Worm (Caenorhabditis elegans): ENCODE results near the gene srb-16.
"Not testable (repeated sequence)": the region's sequence is repeated elsewhere in the genome, so short reads cannot be mapped to it uniquely, and the experiment has no call there.

The srb-16 gene

ce11 chrII:5170932-5171331 lies 20.2 kb upstream of the srb-16 start, which contains the start of gene srb-1:
Gene srb-1, minus strand, starts transcription at chrII:5171032.
- no peak for TF ChIP-seq tab-1 (GFP tag; IDR thresholded peaks at IDR 0.05)
- TF ChIP-seq med-1 (GFP tag; optimal IDR thresholded peaks at IDR 0.05; ENCODE audit: insufficient read depth), result no peak
- no peak for TF ChIP-seq klf-2 (GFP tag; conservative IDR thresholded peaks at IDR 0.05)
- TF ChIP-seq flt-1 (GFP tag; IDR thresholded peaks at IDR 0.05), result no peak
- no peak for TF ChIP-seq cog-1 (tag; optimal IDR thresholded peaks at IDR 0.05)
- no peak for TF ChIP-seq ref-1 (GFP tag; conservative IDR thresholded peaks at IDR 0.05)
- no peak for TF ChIP-seq ztf-23 (GFP tag; IDR thresholded peaks at IDR 0.05)

ce11 chrII:5166738-5167137 lies 16.0 kb upstream of the srb-16 start, which contains the start of gene srb-3:
Gene srb-3, minus strand, starts transcription at chrII:5166838.
- no peak for TF ChIP-seq ztf-23 (GFP tag; IDR thresholded peaks at IDR 0.05)
- no peak for TF ChIP-seq ztf-29 (GFP tag; IDR thresholded peaks at IDR 0.05)
- no peak for TF ChIP-seq T22C8.4 (GFP tag; IDR thresholded peaks at IDR 0.05)
- no peak for TF ChIP-seq med-1 (GFP tag; optimal IDR thresholded peaks at IDR 0.05; ENCODE audit: insufficient read depth)

DNA sequence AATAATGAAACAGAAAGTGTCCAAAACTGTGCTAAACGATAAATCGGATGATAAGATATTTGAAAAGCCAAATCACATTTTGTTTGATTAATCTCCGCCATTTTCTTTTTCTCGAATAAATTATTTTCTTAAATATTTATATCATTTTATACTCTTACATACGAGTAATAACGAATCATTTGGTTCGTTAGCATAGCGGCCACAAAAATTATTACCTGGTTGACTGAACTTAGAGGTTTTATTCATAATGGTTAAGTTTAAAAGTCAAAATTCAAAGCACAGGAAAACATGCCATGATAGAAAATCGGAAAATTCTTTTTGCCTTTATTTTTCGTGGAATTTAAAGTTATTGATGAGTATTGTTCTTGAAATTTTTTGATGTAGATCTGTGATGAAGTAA lies 12.6 kb upstream of the srb-16 start, which contains the start of gene srb-5:
Gene srb-5 (minus strand): TSS at position 101 of the 400 bp plus-strand sequence.
- TF ChIP-seq med-1 (GFP tag; optimal IDR thresholded peaks at IDR 0.05; ENCODE audit: insufficient read depth) (no peak), cog-1 (tag; optimal IDR thresholded peaks at IDR 0.05) (no peak), tab-1 (GFP tag; IDR thresholded peaks at IDR 0.05) (no peak), T22C8.4 (GFP tag; IDR thresholded peaks at IDR 0.05) (no peak), ref-1 (GFP tag; conservative IDR thresholded peaks at IDR 0.05) (no peak), klf-2 (GFP tag; conservative IDR thresholded peaks at IDR 0.05) (no peak), ztf-29 (GFP tag; IDR thresholded peaks at IDR 0.05) (no peak), flt-1 (GFP tag; IDR thresholded peaks at IDR 0.05) (no peak), ztf-23 (GFP tag; IDR thresholded peaks at IDR 0.05) (no peak)

DNA sequence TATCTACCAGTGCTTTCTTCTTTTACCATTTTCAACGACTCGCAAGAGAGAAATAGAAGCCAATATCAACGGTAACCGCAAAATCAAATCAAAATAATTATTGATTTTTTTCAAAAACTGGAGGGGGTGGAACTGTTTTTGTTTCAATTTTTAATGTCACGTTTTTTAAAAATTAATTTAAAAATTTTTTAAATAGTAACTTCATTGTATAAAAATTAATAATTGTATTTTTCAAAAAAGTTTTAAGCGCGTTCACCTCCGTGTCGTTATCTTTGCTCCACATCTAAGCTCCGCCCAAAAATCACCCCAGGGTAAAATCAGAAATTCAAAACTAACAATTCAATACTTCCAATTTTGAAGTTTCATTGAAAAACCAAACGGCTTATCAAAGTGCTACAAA lies 10.4 kb upstream of the srb-16 start, which contains the start of gene C27D6.11:
Gene C27D6.11 (minus strand): TSS at position 101 of the 400 bp plus-strand sequence.
- TF ChIP-seq ref-1 (GFP tag; conservative IDR thresholded peaks at IDR 0.05) (no peak), ztf-29 (GFP tag; IDR thresholded peaks at IDR 0.05) (no peak), tab-1 (GFP tag; IDR thresholded peaks at IDR 0.05) (no peak), flt-1 (GFP tag; IDR thresholded peaks at IDR 0.05) (no peak), med-1 (GFP tag; optimal IDR thresholded peaks at IDR 0.05; ENCODE audit: insufficient read depth) (no peak), cog-1 (tag; optimal IDR thresholded peaks at IDR 0.05) (no peak), T22C8.4 (GFP tag; IDR thresholded peaks at IDR 0.05) (no peak), ztf-23 (GFP tag; IDR thresholded peaks at IDR 0.05) (no peak), klf-2 (GFP tag; conservative IDR thresholded peaks at IDR 0.05) (no peak)

- TF ChIP-seq med-1 (GFP tag; optimal IDR thresholded peaks at IDR 0.05; ENCODE audit: insufficient read depth); ztf-23 (GFP tag; IDR thresholded peaks at IDR 0.05); cog-1 (tag; optimal IDR thresholded peaks at IDR 0.05): not testable (repeated sequence)
These were observed 8.0 kb upstream of the srb-16 start, which contains the start of gene F58A6.9 for ce11 chrII:5158774-5159173. Gene F58A6.9, minus strand, starts transcription at chrII:5158874.

ce11 chrII:5157525-5157924 lies 6.8 kb upstream of the srb-16 start, which contains the start of gene srb-13:
Gene srb-13, minus strand, starts transcription at chrII:5157625.
- TF ChIP-seq tab-1 (GFP tag; IDR thresholded peaks at IDR 0.05) (no peak), flt-1 (GFP tag; IDR thresholded peaks at IDR 0.05) (no peak)

DNA sequence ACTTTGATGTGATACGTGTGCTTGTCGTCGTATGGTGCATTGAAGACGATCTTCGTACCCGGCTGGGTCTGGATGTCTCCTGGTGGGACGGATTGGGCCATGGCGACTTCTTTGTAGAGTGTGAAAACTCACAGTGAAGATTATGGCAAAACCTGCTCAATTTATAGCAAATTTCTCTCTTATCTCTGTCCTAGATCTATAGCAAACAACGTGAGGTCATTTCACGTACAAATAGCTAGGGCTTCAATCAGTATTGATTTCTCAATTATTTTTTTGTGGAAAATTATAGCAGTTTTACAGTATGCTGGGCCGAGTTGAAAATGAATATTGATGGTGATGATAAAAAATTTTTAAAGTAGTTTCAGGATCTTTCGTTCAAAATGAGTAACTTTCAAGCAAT lies 6.3 kb upstream of the srb-16 start, which contains the start of gene msp-45:
Gene msp-45 (minus strand): TSS at position 101 of the 400 bp plus-strand sequence.
- TF ChIP-seq flt-1 (GFP tag; IDR thresholded peaks at IDR 0.05), result no peak
- no peak for TF ChIP-seq med-1 (GFP tag; optimal IDR thresholded peaks at IDR 0.05; ENCODE audit: insufficient read depth)
- no peak for TF ChIP-seq tab-1 (GFP tag; IDR thresholded peaks at IDR 0.05)
- TF ChIP-seq klf-2 (GFP tag; conservative IDR thresholded peaks at IDR 0.05), result no peak
- TF ChIP-seq ref-1 (GFP tag; conservative IDR thresholded peaks at IDR 0.05), result no peak
- TF ChIP-seq T22C8.4 (GFP tag; IDR thresholded peaks at IDR 0.05), result no peak
- no peak for TF ChIP-seq ztf-29 (GFP tag; IDR thresholded peaks at IDR 0.05)
- no peak for TF ChIP-seq cog-1 (tag; optimal IDR thresholded peaks at IDR 0.05)
- no peak for TF ChIP-seq ztf-23 (GFP tag; IDR thresholded peaks at IDR 0.05)

- no peak for TF ChIP-seq flt-1 (GFP tag; IDR thresholded peaks at IDR 0.05)
- TF ChIP-seq ztf-29 (GFP tag; IDR thresholded peaks at IDR 0.05), result no peak
- no peak for TF ChIP-seq ref-1 (GFP tag; conservative IDR thresholded peaks at IDR 0.05)
- no peak for TF ChIP-seq T22C8.4 (GFP tag; IDR thresholded peaks at IDR 0.05)
- TF ChIP-seq klf-2 (GFP tag; conservative IDR thresholded peaks at IDR 0.05), result no peak
- no peak for TF ChIP-seq med-1 (GFP tag; optimal IDR thresholded peaks at IDR 0.05; ENCODE audit: insufficient read depth)
- no peak for TF ChIP-seq ztf-23 (GFP tag; IDR thresholded peaks at IDR 0.05)
- no peak for TF ChIP-seq tab-1 (GFP tag; IDR thresholded peaks at IDR 0.05)
These were observed 3.8 kb upstream of the srb-16 start, which contains the start of gene srb-12 for ce11 chrII:5154540-5154939. Gene srb-12, minus strand, starts transcription at chrII:5154640.

DNA sequence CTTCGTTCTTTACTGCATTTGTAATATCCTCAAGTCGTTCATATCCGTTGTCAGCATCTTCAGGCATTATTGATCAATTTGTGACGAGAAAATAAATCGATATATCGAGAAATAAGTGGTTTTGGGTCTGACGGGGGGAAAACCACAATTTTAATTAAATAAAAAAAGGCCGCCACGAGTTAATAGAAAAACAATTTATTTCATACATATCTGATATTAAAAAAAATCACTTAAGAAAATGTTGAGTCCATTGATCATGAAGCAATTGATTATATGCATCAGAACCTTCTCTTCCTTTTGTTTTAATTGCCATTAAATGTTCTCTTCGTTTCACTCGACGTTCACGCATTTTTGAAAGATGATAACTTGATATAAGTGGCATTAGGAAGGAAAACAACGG lies 2.4 kb downstream of the srb-16 start, which contains the start of gene F58A6.5:
Gene F58A6.5 (minus strand): TSS at position 101 of the 400 bp plus-strand sequence.
- TF ChIP-seq ref-1 (GFP tag; conservative IDR thresholded peaks at IDR 0.05) (no peak), med-1 (GFP tag; optimal IDR thresholded peaks at IDR 0.05; ENCODE audit: insufficient read depth) (no peak)

DNA sequence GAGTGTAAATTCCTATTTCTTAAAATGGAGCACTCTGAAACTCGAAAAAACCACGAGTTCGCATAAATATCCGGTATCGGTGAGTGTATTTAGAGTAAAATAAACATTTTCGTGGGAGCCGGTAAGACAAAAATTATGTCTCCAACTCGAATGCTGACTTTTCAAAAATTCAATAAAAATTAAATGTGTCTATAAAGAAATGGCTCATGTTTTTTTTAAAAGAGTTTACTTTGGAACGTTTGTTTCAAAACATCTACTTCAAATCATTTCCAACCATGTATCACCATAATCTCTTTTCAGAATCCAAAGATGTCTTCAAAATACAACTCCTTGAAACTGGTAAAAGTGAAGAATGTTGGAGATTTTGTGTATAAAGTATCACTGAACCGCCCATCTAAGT lies 8.1 kb downstream of the srb-16 start, which contains the start of gene F58A6.1:
Gene F58A6.1 (plus strand): TSS at position 301 of the 400 bp plus-strand sequence.
- no peak for TF ChIP-seq cog-1 (tag; optimal IDR thresholded peaks at IDR 0.05)
- no peak for TF ChIP-seq T22C8.4 (GFP tag; IDR thresholded peaks at IDR 0.05)
- TF ChIP-seq ref-1 (GFP tag; conservative IDR thresholded peaks at IDR 0.05), result no peak
- TF ChIP-seq med-1 (GFP tag; optimal IDR thresholded peaks at IDR 0.05; ENCODE audit: insufficient read depth), result no peak
- no peak for TF ChIP-seq ztf-23 (GFP tag; IDR thresholded peaks at IDR 0.05)
